Worm (Caenorhabditis elegans): ENCODE results near the gene Y49E10.18.

- TF ChIP-seq W03F9.2 (tag; optimal IDR thresholded peaks at IDR 0.05) = no peak
- TF ChIP-seq him-1 (tag; optimal IDR thresholded peaks at IDR 0.05) = no peak
These were observed 21.2 kb downstream of the Y49E10.18 start for ce11 chrIII:12424663-12425062.
